Worm (Caenorhabditis elegans) whole organism, mixed stage, embryonic: ENCODE data around the gene C39H7.4.

ENCODE experiments used
- blmp-1 ChIP-seq: fragments of 150-350 bp; optimal IDR thresholded peaks from 2 replicates; lab custom pipeline; 2014; ENCODE audit warnings: missing biosample characterization, missing genetic modification characterization
- elt-1 ChIP-seq: sonication (generic microtip); optimal IDR thresholded peaks from 2 replicates; lab custom pipeline; 2017; ENCODE audit warnings: missing genetic modification characterization, mild to moderate bottlenecking, missing compliant biosample characterization, antibody characterized with exemption, moderate library complexity, borderline replicate concordance; ENCODE audit not compliant: insufficient read depth
- elt-3 ChIP-seq: fragments of 150-350 bp; optimal IDR thresholded peaks from 2 replicates; lab custom pipeline; 2014; ENCODE audit warnings: missing biosample characterization, missing genetic modification characterization
- lin-13 ChIP-seq: fragments of 150-350 bp; optimal IDR thresholded peaks from 2 replicates; lab custom pipeline; 2014; ENCODE audit warnings: missing biosample characterization, missing genetic modification characterization
- lsy-2 ChIP-seq: fragments of 150-350 bp; optimal IDR thresholded peaks from 2 replicates; lab custom pipeline; 2014; ENCODE audit warnings: missing biosample characterization, missing genetic modification characterization
- mep-1 ChIP-seq: fragments of 150-350 bp; optimal IDR thresholded peaks from 2 replicates; lab custom pipeline; 2017; ENCODE audit warnings: missing biosample characterization, missing genetic modification reagents, missing genetic modification characterization, inconsistent platforms
- nhr-12 ChIP-seq: fragments of 150-350 bp; optimal IDR thresholded peaks from 2 replicates; lab custom pipeline; 2014; ENCODE audit warnings: missing biosample characterization, missing genetic modification characterization
- nhr-28 ChIP-seq: fragments of 150-350 bp; optimal IDR thresholded peaks from 2 replicates; lab custom pipeline; 2014; ENCODE audit warnings: missing biosample characterization, missing genetic modification characterization
- nhr-76 ChIP-seq: sonication (generic microtip); optimal IDR thresholded peaks from 2 replicates; lab custom pipeline; 2017; ENCODE audit warnings: missing biosample characterization, missing genetic modification characterization
- pha-4 ChIP-seq: fragments of 150-350 bp; optimal IDR thresholded peaks from 2 replicates; lab custom pipeline; 2018; ENCODE audit warnings: missing biosample characterization, missing genetic modification reagents, missing genetic modification characterization
- sem-2 ChIP-seq: fragments of 200-800 bp; sonication (Bioruptor generic); optimal IDR thresholded peaks from 2 replicates; lab custom pipeline; 2018; ENCODE audit warnings: mild to moderate bottlenecking, missing genetic modification characterization, missing compliant biosample characterization
- unc-39 ChIP-seq: fragments of 150-350 bp; optimal IDR thresholded peaks from 2 replicates; lab custom pipeline; 2014; ENCODE audit warnings: missing biosample characterization, missing genetic modification characterization
- ztf-11 ChIP-seq: fragments of 150-350 bp; optimal IDR thresholded peaks from 2 replicates; lab custom pipeline; 2014; ENCODE audit warnings: missing biosample characterization, missing genetic modification characterization

DNA sequence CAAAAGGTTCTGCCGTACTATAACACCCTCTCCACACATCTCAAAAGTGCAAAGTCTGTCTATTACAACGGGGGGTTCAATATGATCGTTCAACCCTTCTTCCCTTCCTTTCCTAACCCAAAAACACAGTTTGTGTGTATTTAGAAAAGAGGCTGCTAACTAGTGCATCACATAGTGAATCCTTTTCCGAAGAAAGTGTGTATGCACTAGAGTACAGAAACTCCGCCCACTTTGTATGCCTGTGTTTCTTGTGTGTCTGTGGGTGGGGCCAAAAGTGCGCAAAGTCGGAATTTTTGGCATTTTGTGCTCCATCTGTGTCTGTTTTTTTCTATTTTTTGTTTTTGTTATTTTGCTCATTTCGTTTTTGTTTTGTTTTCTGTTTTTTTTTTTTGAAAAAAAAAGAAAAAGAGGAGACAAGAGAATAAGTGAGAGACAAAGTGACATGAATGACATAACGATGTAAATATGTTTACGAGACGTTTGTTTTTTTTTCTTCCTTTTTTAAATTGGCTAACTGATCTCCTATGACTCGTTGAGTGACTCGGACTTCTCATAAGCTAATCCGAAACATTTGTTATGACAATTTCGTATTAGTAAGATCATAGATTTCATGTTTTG lies 15.8 kb downstream of the C39H7.4 start:
- TF ChIP-seq pha-4 (no peak), elt-1 (no peak), blmp-1 (tag; lab: Kevin White, UChicago) (no peak), ztf-11 (tag; lab: Kevin White, UChicago) (no peak), nhr-28 (tag; lab: Kevin White, UChicago) (no peak), elt-3 (no peak), nhr-12 (tag; lab: Kevin White, UChicago) (no peak), lsy-2 (tag; lab: Kevin White, UChicago) (no peak), unc-39 (no peak), sem-2 (GFP tag; lab: Kevin White, UChicago) (no peak), lin-13 (no peak), mep-1 (tag; lab: Kevin White, UChicago) (no peak), nhr-76 (tag; lab: Kevin White, UChicago) (no peak)
